Worm (Caenorhabditis elegans): ENCODE results near the gene lst-5.
"Not testable (repeated sequence)": the region's sequence is repeated elsewhere in the genome, so short reads cannot be mapped to it uniquely, and the experiment has no call there.

Gene lst-5

ce11 chrII:6973501-6973900, 49.2 kb upstream of the lst-5 start, which contains the start of gene sod-1:
Gene sod-1, minus strand, starts transcription at chrII:6973887.
- TF ChIP-seq peb-1 (tag; optimal IDR thresholded peaks at IDR 0.05) (no peak), nhr-129 (tag; optimal IDR thresholded peaks at IDR 0.05) (peak; percentile 4)

ce11 chrII:6974011-6974410, 48.7 kb upstream of the lst-5 start:
- TF ChIP-seq C34F6.9 (tag; optimal IDR thresholded peaks at IDR 0.05) (peak; percentile 75), lsy-2 (tag; optimal IDR thresholded peaks at IDR 0.05) (peak; percentile 27 to 82), lin-13 (GFP tag; optimal IDR thresholded peaks at IDR 0.05) (peak; percentile 43), sma-3 (GFP tag; optimal IDR thresholded peaks at IDR 0.05) (peak; percentile 13), sma-9 (GFP tag; optimal IDR thresholded peaks at IDR 0.05) (peak; percentile 44), sma-9 (tag; optimal IDR thresholded peaks at IDR 0.05) (no peak), nhr-12 (tag; optimal IDR thresholded peaks at IDR 0.05) (no peak), snpc-4 (tag; optimal IDR thresholded peaks at IDR 0.05) (peak; percentile 40), gmeb-1 (tag; optimal IDR thresholded peaks at IDR 0.05) (peak; percentile 92), nhr-10 (tag; optimal IDR thresholded peaks at IDR 0.05) (no peak), ama-1 (optimal IDR thresholded peaks at IDR 0.05) (no peak), unc-55 (GFP tag; optimal IDR thresholded peaks at IDR 0.05) (peak; percentile 83), nhr-25 (tag; optimal IDR thresholded peaks at IDR 0.05) (peak; percentile 24), nhr-129 (tag; optimal IDR thresholded peaks at IDR 0.05) (peak; percentile 38), crh-2 (tag; optimal IDR thresholded peaks at IDR 0.05) (peak; percentile 43)

ce11 chrII:6975725-6976124, 47.0 kb upstream of the lst-5 start:
- peak in 1 of 2 experiments; percentile 72 for TF ChIP-seq lsy-2 (tag; optimal IDR thresholded peaks at IDR 0.05)
- TF ChIP-seq nhr-10 (tag; optimal IDR thresholded peaks at IDR 0.05), result no peak

ce11 chrII:6977732-6978131, 45.0 kb upstream of the lst-5 start, which contains the start of gene C15F1.8:
Gene C15F1.8, minus strand, starts transcription at chrII:6977832.
- TF ChIP-seq blmp-1 (tag; optimal IDR thresholded peaks at IDR 0.05; ENCODE audit: insufficient read depth); zag-1 (tag; optimal IDR thresholded peaks at IDR 0.05); lin-13 (GFP tag; optimal IDR thresholded peaks at IDR 0.05): not testable (repeated sequence)

- TF ChIP-seq blmp-1 (tag; optimal IDR thresholded peaks at IDR 0.05; ENCODE audit: insufficient read depth) (no peak), mbf-1 (tag; optimal IDR thresholded peaks at IDR 0.05) (no peak), peb-1 (tag; optimal IDR thresholded peaks at IDR 0.05) (no peak), ztf-4 (tag; optimal IDR thresholded peaks at IDR 0.05) (no peak), unc-62 (GFP tag; optimal IDR thresholded peaks at IDR 0.05) (no peak)
Observed at ce11 chrII:6978908-6979307, 43.8 kb upstream of the lst-5 start.

- TF ChIP-seq lsy-2 (tag; optimal IDR thresholded peaks at IDR 0.05) (no peak), skn-1 (tag; optimal IDR thresholded peaks at IDR 0.05) (no peak), lin-39 (tag; optimal IDR thresholded peaks at IDR 0.05) (no peak), ceh-16 (tag; optimal IDR thresholded peaks at IDR 0.05) (no peak), alr-1 (tag; optimal IDR thresholded peaks at IDR 0.05) (no peak), blmp-1 (tag; optimal IDR thresholded peaks at IDR 0.05; ENCODE audit: insufficient read depth) (peak; percentile 34)
Observed at ce11 chrII:6979646-6980045, 43.1 kb upstream of the lst-5 start, which contains the start of gene C15F1.2. Gene C15F1.2, plus strand, starts transcription at chrII:6979953.

ce11 chrII:6989830-6990287, 32.9 kb upstream of the lst-5 start, which contains the start of gene C15F1.1:
Gene C15F1.1, plus strand, starts transcription at chrII:6989880.
- TF ChIP-seq snpc-4 (tag; optimal IDR thresholded peaks at IDR 0.05), result peak; percentile 67
- no peak for TF ChIP-seq blmp-1 (tag; optimal IDR thresholded peaks at IDR 0.05; ENCODE audit: insufficient read depth)

- TF ChIP-seq zag-1 (tag; optimal IDR thresholded peaks at IDR 0.05) (peak; percentile 88), Y55F3AM.14 (GFP tag; optimal IDR thresholded peaks at IDR 0.05) (peak; percentile 77), egl-27 (tag; optimal IDR thresholded peaks at IDR 0.05) (peak; percentile 79), ZK546.5 (tag; optimal IDR thresholded peaks at IDR 0.05) (no peak), nhr-25 (tag; optimal IDR thresholded peaks at IDR 0.05) (no peak), nhr-237 (tag; optimal IDR thresholded peaks at IDR 0.05) (no peak), blmp-1 (tag; optimal IDR thresholded peaks at IDR 0.05; ENCODE audit: insufficient read depth) (no peak), fos-1 (tag; optimal IDR thresholded peaks at IDR 0.05) (no peak), ztf-4 (tag; optimal IDR thresholded peaks at IDR 0.05) (peak; percentile 40), snpc-4 (tag; optimal IDR thresholded peaks at IDR 0.05) (peak; percentile 26), R02D3.7 (tag; optimal IDR thresholded peaks at IDR 0.05) (no peak), ama-1 (optimal IDR thresholded peaks at IDR 0.05) (no peak), lsy-2 (tag; optimal IDR thresholded peaks at IDR 0.05) (peak; percentile 32 to 75), nhr-129 (tag; optimal IDR thresholded peaks at IDR 0.05) (peak; percentile 61), lin-11 (tag; optimal IDR thresholded peaks at IDR 0.05) (peak; percentile 42), mab-5 (tag; optimal IDR thresholded peaks at IDR 0.05) (peak; percentile 24), nhr-10 (tag; optimal IDR thresholded peaks at IDR 0.05) (no peak), lin-39 (tag; optimal IDR thresholded peaks at IDR 0.05) (no peak), nhr-12 (tag; optimal IDR thresholded peaks at IDR 0.05) (no peak), lin-13 (GFP tag; optimal IDR thresholded peaks at IDR 0.05) (peak; percentile 34), unc-62 (GFP tag; optimal IDR thresholded peaks at IDR 0.05) (peak; percentile 16), unc-55 (GFP tag; optimal IDR thresholded peaks at IDR 0.05) (peak; percentile 82), ceh-82 (tag; optimal IDR thresholded peaks at IDR 0.05) (no peak), C34F6.9 (tag; optimal IDR thresholded peaks at IDR 0.05) (peak; percentile 83), sma-9 (GFP tag; optimal IDR thresholded peaks at IDR 0.05) (peak; percentile 67), sma-9 (tag; optimal IDR thresholded peaks at IDR 0.05) (no peak), aly-2 (tag; optimal IDR thresholded peaks at IDR 0.05) (no peak)
Observed at ce11 chrII:6992949-6993348, 29.8 kb upstream of the lst-5 start.
